Worm (Caenorhabditis elegans): ENCODE measurements around the gene B0304.2.

- no peak for TF ChIP-seq xnd-1 (tag; optimal IDR thresholded peaks at IDR 0.05)
- no peak for TF ChIP-seq pha-4 (tag; optimal IDR thresholded peaks at IDR 0.05)
Observed at ce11 chrII:4516291-4516690, 7.1 kb upstream of the B0304.2 start.
